Worm (Caenorhabditis elegans): ENCODE measurements around the gene lec-4.

DNA sequence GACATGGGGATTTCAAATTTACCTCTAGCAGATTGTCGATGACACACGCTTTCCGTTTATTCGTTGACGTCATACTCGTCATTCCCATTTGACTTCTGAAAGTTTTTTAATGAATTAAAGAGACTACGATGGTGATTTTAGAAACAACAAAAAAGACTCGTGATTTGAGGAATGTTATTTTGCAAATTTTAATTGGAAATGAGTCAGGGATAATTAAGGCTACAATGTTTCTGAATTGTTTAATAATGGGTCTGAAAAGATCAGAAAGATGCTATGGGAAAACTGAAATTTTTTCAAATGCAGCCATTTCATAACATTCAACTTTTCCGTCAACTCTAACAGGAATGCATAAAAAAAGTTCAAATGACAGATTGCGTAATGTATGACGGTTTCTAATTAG is 7.7 kb downstream of the lec-4 start, which contains the start of gene C44F1.1:
- TF ChIP-seq ceh-13 (GFP tag; optimal IDR thresholded peaks at IDR 0.05) (no peak), F13C5.2 (tag; optimal IDR thresholded peaks at IDR 0.05) (no peak), flt-1 (GFP tag; IDR thresholded peaks at IDR 0.05) (no peak), B0310.2 (tag; optimal IDR thresholded peaks at IDR 0.05) (no peak), hnd-1 (tag; optimal IDR thresholded peaks at IDR 0.05) (no peak), ama-1 (optimal IDR thresholded peaks at IDR 0.05) (no peak), sea-1 (GFP tag; conservative IDR thresholded peaks at IDR 0.05) (no peak), hmg-4 (GFP tag; optimal IDR thresholded peaks at IDR 0.05) (no peak), pes-1 (GFP tag; IDR thresholded peaks at IDR 0.05) (no peak), tra-4 (tag; optimal IDR thresholded peaks at IDR 0.05) (no peak)

All from whole organism, early embryonic.